Fruit fly (Drosophila melanogaster): ENCODE results near the gene CG44142.

Gene CG44142

DNA sequence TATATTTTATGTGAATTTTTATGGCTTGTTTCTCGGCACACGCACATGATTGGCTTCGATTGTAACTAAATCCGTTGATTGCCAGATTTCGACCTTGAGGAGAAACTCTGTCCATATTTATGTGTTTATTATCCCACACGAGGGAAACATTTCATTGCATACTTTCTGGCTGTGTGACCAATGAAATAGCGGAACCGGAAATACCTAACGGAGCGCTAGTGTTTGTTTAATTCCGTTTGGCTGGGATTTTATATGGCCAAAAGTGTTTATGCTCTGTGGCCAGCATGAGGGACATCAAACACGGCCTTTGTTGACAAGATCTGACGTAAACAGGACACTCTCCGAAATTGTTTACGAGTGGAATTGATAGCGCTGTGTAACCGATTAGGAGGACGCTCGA, 6.9 kb upstream of the CG44142 start:
- TF ChIP-seq Pif1A (GFP tag; optimal IDR thresholded peaks at IDR 0.05) (peak; percentile 20), CG32121 (GFP tag; IDR thresholded peaks at IDR 0.05) (no peak), rn (GFP tag; IDR thresholded peaks at IDR 0.05) (no peak), Snoo (tag; optimal IDR thresholded peaks at IDR 0.05) (no peak), CG34367 (tag; optimal IDR thresholded peaks at IDR 0.05) (no peak), EcR (GFP tag; optimal IDR thresholded peaks at IDR 0.05) (no peak), CG4496 (GFP tag; IDR thresholded peaks at IDR 0.05) (peak; percentile 76; the same call in 2 of the 3 replicates), CG8159 (tag; optimal IDR thresholded peaks at IDR 0.05) (no peak), CG15710 (tag; optimal IDR thresholded peaks at IDR 0.05) (no peak)

DNA sequence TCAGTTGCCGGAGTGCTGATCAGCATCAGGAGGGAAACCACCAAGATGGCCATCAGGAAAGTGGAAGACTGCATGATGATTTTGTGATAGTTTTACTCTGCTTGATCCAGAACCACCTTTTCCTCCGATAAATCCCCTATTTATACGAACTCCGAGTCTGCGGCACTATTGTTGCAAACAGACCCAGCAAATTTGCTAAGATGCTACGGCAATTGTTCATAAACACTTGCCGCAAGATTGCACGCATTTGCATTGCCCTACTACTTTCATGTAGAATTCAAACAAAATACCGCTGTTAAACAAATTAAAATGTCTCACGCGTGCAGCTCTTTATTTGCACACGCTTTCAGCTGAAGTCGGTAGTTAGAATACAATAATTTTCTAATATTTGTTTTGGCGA, 6.2 kb upstream of the CG44142 start, which contains the start of gene CG45080:
Gene CG45080 (minus strand): TSS at position 101 of the 400 bp plus-strand sequence.
- TF ChIP-seq CG13204 (GFP tag; optimal IDR thresholded peaks at IDR 0.05) (no peak), Pif1A (GFP tag; optimal IDR thresholded peaks at IDR 0.05) (no peak), CG34367 (tag; optimal IDR thresholded peaks at IDR 0.05) (no peak), Pif1B (GFP tag; optimal IDR thresholded peaks at IDR 0.05) (no peak), Snoo (tag; optimal IDR thresholded peaks at IDR 0.05) (no peak), D1 (tag; optimal IDR thresholded peaks at IDR 0.05) (no peak), CG32121 (GFP tag; IDR thresholded peaks at IDR 0.05) (no peak)

DNA sequence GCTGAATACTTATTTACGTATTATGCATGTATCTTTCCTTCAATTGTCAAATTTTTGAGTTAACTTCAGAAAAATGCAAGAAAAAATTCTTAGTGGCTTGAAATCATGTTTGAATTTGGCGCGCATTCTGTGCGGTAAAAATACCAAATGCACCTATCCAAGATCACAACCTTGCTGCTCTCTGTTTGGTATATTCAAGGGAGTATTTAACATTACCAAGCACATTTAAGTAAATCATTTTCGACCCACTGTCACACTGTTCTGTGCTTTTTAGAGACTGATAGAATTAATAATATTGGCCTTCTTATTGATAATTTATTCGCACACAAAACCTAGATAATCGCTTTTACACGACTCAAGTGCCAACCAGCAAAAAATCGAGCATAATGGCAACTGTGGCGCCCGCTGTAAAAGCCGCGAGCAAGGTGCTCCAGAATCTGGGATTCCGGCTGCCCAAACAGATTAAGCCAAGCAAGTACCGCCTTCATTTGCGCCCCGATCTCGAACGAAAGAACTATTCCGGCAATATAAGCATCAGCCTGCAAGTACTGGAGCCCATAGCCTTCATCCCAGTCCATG, 3.8 kb downstream of the CG44142 start:
- TF ChIP-seq CG8159 (tag; optimal IDR thresholded peaks at IDR 0.05) = no peak
- no peak for TF ChIP-seq CG17806 (tag; optimal IDR thresholded peaks at IDR 0.05)
- TF ChIP-seq CG32121 (GFP tag; IDR thresholded peaks at IDR 0.05) = no peak
- TF ChIP-seq CG13204 (GFP tag; optimal IDR thresholded peaks at IDR 0.05) = no peak

DNA sequence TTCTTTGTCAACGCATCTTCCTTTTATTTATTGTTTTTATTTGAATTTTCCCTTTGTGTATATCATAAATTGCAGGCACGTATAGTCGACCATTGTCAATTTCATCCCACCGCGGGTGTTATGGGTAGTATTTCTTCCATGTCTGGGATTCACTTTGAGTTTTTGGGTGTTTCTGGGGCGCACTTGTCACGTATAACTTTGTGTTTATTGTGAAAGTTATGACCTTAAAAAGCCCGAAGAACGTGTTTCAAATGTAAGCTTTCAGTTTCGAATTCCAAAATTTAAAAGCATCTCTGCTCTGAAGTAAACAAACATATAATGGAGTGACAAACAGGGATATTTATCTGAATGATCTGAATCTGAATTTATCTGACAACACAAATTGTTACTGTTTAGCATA, 6.4 kb downstream of the CG44142 start:
- TF ChIP-seq CG10348 (GFP tag; IDR thresholded peaks at IDR 0.05) (no peak), Pif1A (GFP tag; optimal IDR thresholded peaks at IDR 0.05) (no peak), CG8301 (tag; optimal IDR thresholded peaks at IDR 0.05) (no peak), CG8159 (tag; optimal IDR thresholded peaks at IDR 0.05) (no peak), CG4496 (GFP tag; IDR thresholded peaks at IDR 0.05) (no peak), CG12605 (GFP tag; IDR thresholded peaks at IDR 0.05) (no peak), Ets98B (GFP tag; IDR thresholded peaks at IDR 0.05) (no peak), Snoo (tag; optimal IDR thresholded peaks at IDR 0.05) (no peak), CG17806 (tag; optimal IDR thresholded peaks at IDR 0.05) (no peak), CG9948 (tag; optimal IDR thresholded peaks at IDR 0.05) (no peak), rn (GFP tag; IDR thresholded peaks at IDR 0.05) (no peak), D1 (tag; optimal IDR thresholded peaks at IDR 0.05) (no peak), EcR (GFP tag; optimal IDR thresholded peaks at IDR 0.05) (no peak), CG34367 (tag; optimal IDR thresholded peaks at IDR 0.05) (no peak), CG32121 (GFP tag; IDR thresholded peaks at IDR 0.05) (no peak), CG13204 (GFP tag; optimal IDR thresholded peaks at IDR 0.05) (no peak), CG14655 (GFP tag; optimal IDR thresholded peaks at IDR 0.05) (no peak)

DNA sequence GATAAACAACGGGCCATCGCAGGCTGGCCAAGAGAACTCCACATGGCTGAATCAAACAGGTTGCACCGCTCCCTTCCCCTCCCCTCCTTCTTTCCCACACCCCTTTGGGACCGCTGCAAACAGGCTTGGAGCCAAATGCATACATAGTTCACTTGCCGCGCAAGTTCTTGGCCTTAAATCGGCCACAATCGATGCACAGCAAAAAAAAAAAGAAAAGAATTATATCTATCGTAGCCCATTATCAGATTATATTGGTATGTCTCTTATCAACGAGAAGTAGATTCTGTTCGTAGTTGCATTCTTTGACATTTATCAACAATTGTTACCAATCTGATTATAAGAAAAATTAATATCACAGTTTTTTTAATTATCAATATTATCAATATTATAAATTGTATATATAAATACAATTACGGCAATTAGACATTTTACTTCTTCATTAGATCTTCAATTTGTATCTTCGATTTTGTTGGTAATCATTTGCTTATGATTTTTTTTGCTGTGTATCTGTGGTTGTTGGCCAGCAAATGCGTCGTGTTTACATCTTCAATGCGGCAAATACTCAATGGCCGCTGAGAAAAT, 7.6 kb downstream of the CG44142 start:
- TF ChIP-seq CG32121 (GFP tag; IDR thresholded peaks at IDR 0.05) = no peak
- TF ChIP-seq CG12605 (GFP tag; IDR thresholded peaks at IDR 0.05) = peak; percentile 65
- peak; percentile 11 for TF ChIP-seq gl (tag; optimal IDR thresholded peaks at IDR 0.05)
- TF ChIP-seq Snoo (tag; optimal IDR thresholded peaks at IDR 0.05) = peak; percentile 84
- peak; percentile 91 for TF ChIP-seq CG8159 (tag; optimal IDR thresholded peaks at IDR 0.05)
- TF ChIP-seq CG4496 (GFP tag; IDR thresholded peaks at IDR 0.05) = peak; percentile 51; the same call in 1 of the 3 replicates
- TF ChIP-seq CG10348 (GFP tag; IDR thresholded peaks at IDR 0.05) = no peak
- no peak; the same call in 1 of the 3 replicates for TF ChIP-seq fd96Ca (GFP tag; IDR thresholded peaks at IDR 0.05)
- peak; percentile 58 for TF ChIP-seq CG13204 (GFP tag; optimal IDR thresholded peaks at IDR 0.05)
- peak; percentile 55 for TF ChIP-seq EcR (GFP tag; optimal IDR thresholded peaks at IDR 0.05)
- peak; percentile 96 for TF ChIP-seq CG14655 (GFP tag; optimal IDR thresholded peaks at IDR 0.05)
- peak; percentile 90 for TF ChIP-seq CG9948 (tag; optimal IDR thresholded peaks at IDR 0.05)
- peak; percentile 77 for TF ChIP-seq CG34367 (tag; optimal IDR thresholded peaks at IDR 0.05)
- TF ChIP-seq rn (GFP tag; IDR thresholded peaks at IDR 0.05) = no peak
- TF ChIP-seq CG8301 (tag; optimal IDR thresholded peaks at IDR 0.05) = peak; percentile 88
- peak; percentile 82 for TF ChIP-seq CG17806 (tag; optimal IDR thresholded peaks at IDR 0.05)
- TF ChIP-seq Ets98B (GFP tag; IDR thresholded peaks at IDR 0.05) = peak; percentile 45
- TF ChIP-seq D1 (tag; optimal IDR thresholded peaks at IDR 0.05) = peak; percentile 73
- peak; percentile 84 for TF ChIP-seq CG15710 (tag; optimal IDR thresholded peaks at IDR 0.05)
- peak; percentile 62 for TF ChIP-seq Pif1A (GFP tag; optimal IDR thresholded peaks at IDR 0.05)
- peak; percentile 68 for TF ChIP-seq Pif1B (GFP tag; optimal IDR thresholded peaks at IDR 0.05)

DNA sequence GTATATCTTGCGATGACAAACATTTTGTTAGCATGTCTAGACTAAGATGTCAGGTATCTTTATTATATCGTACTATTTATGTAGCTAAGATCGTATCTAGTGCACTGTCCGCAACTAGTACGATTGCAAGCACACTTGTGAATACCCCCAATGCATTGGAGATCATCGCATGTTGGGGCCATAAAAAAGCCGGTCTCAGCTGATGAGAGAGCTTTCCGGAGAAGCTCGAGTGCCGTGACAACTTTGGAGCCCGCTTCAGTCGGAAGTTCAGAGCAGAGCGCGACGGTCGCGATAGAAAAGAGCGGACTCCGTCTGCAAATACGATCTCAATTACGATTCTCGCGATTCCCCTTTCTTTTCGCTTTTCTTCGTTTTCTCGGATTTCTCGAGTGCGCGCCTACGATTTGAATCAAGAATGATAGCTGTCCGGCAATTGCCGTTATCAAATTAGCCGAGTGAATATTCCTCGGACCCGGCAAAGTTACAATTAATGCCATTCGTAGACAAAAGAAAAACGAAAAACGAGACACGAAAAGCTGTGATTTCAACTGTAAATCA, 8.4 kb downstream of the CG44142 start:
- TF ChIP-seq CG13204 (GFP tag; optimal IDR thresholded peaks at IDR 0.05) (no peak), fd96Ca (GFP tag; IDR thresholded peaks at IDR 0.05) (peak; percentile 29; the same call in 1 of the 3 replicates), CG4496 (GFP tag; IDR thresholded peaks at IDR 0.05) (peak; percentile 83)
